Worm (Caenorhabditis elegans) whole organism, L4 larva: ENCODE measurements around the gene F35E12.6.

Experiments
- F10B5.3 ChIP-seq: sonication (generic microtip); optimal IDR thresholded peaks from 2 replicates; lab custom pipeline; 2016; ENCODE audit warnings: mild to moderate bottlenecking, missing genetic modification characterization, missing compliant biosample characterization
- F49E8.2 ChIP-seq: sonication (generic microtip); optimal IDR thresholded peaks from 2 replicates; lab custom pipeline; 2016; ENCODE audit warnings: missing compliant biosample characterization, mild to moderate bottlenecking, missing genetic modification characterization, borderline replicate concordance
- R02D3.7 ChIP-seq: fragments of 150-350 bp; sonication (generic microtip); optimal IDR thresholded peaks from 3 replicates; lab custom pipeline; 2014; ENCODE audit warnings: missing biosample characterization, missing genetic modification characterization
- T20F7.1 ChIP-seq: fragments of 200-800 bp; sonication (Bioruptor generic); optimal IDR thresholded peaks from 2 replicates; lab custom pipeline; 2018; ENCODE audit warnings: mild to moderate bottlenecking, missing genetic modification characterization, missing compliant biosample characterization
- T26A8.4 ChIP-seq: fragments of 200-800 bp; sonication (Bioruptor generic); IDR thresholded peaks from 2 replicates; pipeline ENCODE4 v1.3.6; 2022; ENCODE audit warnings: missing genetic modification characterization, missing compliant biosample characterization
- Y105C5A.15 ChIP-seq: fragments of 200-800 bp; sonication (Bioruptor generic); IDR thresholded peaks from 2 replicates; pipeline ENCODE4 v1.3.6; 2022; ENCODE audit warnings: missing genetic modification characterization, missing compliant biosample characterization
- ZK337.2 ChIP-seq: fragments of 200-800 bp; sonication (Bioruptor generic); IDR thresholded peaks from 2 replicates; pipeline ENCODE4 v1.3.6; 2022; ENCODE audit warnings: missing genetic modification reagents, missing genetic modification characterization, missing compliant biosample characterization
- aha-1 ChIP-seq: fragments of 150-350 bp; peaks from one replicate; lab custom pipeline; 2014; ENCODE audit warnings: missing biosample characterization, missing genetic modification characterization
- aly-2 ChIP-seq: sonication (generic microtip); optimal IDR thresholded peaks from 2 replicates; lab custom pipeline; 2018; ENCODE audit warnings: missing biosample characterization, missing genetic modification characterization
- daf-16 ChIP-seq, 3 experiments: sonication (generic microtip); optimal IDR thresholded peaks; 2 replicates each; lab custom pipeline; 2016 to 2017; ENCODE audit warnings: missing genetic modification characterization in 3 of 3, missing genetic modification reagents in 3 of 3, mild to moderate bottlenecking in 2 of 3, missing compliant biosample characterization in 2 of 3, missing biosample characterization in 1 of 3, moderate library complexity in 1 of 3
- dmd-6 ChIP-seq: fragments of 200-800 bp; sonication (Bioruptor generic); IDR thresholded peaks from 2 replicates; pipeline ENCODE4 v1.3.6; 2022; ENCODE audit warnings: missing genetic modification reagents, missing genetic modification characterization, missing compliant biosample characterization
- dve-1 ChIP-seq: sonication (generic microtip); optimal IDR thresholded peaks from 2 replicates; lab custom pipeline; 2017; ENCODE audit warnings: antibody characterized with exemption, mild to moderate bottlenecking, missing genetic modification characterization, missing compliant biosample characterization; ENCODE audit not compliant: insufficient read depth
- egl-43 ChIP-seq: fragments of 200-800 bp; sonication (Bioruptor generic); IDR thresholded peaks from 2 replicates; pipeline ENCODE4 v1.3.6; 2022; ENCODE audit warnings: missing genetic modification reagents, missing genetic modification characterization, missing compliant biosample characterization
- gei-8 ChIP-seq: fragments of 200-800 bp; sonication (Bioruptor generic); optimal IDR thresholded peaks from 2 replicates; lab custom pipeline; 2018; ENCODE audit warnings: mild to moderate bottlenecking, missing genetic modification characterization, missing compliant biosample characterization
- hif-1 ChIP-seq, 2 experiments: sonication (generic microtip); optimal IDR thresholded peaks; 2 replicates each; lab custom pipeline; 2016 to 2017; ENCODE audit warnings: missing compliant biosample characterization in 2 of 2, missing genetic modification characterization in 2 of 2, missing genetic modification reagents in 2 of 2, missing genotype in 2 of 2, mild to moderate bottlenecking in 1 of 2
- hlh-11 ChIP-seq: fragments of 200-800 bp; sonication (Bioruptor generic); optimal IDR thresholded peaks from 2 replicates; lab custom pipeline; 2018; ENCODE audit warnings: mild to moderate bottlenecking, missing genetic modification characterization, missing compliant biosample characterization
- hlh-30 ChIP-seq: sonication (generic microtip); optimal IDR thresholded peaks from 2 replicates; lab custom pipeline; 2017; ENCODE audit warnings: antibody characterized with exemption, mild to moderate bottlenecking, missing genetic modification characterization, missing compliant biosample characterization; ENCODE audit not compliant: insufficient read depth
- lin-1 ChIP-seq: fragments of 200-800 bp; sonication (Bioruptor generic); IDR thresholded peaks from 2 replicates; pipeline ENCODE4 v1.3.6; 2022; ENCODE audit warnings: missing genetic modification reagents, missing genetic modification characterization, missing compliant biosample characterization
- madf-9 ChIP-seq: fragments of 200-800 bp; sonication (Bioruptor generic); conservative IDR thresholded peaks from 2 replicates; pipeline ENCODE4 v1.3.6; 2022; ENCODE audit warnings: missing genetic modification reagents, missing genetic modification characterization, missing compliant biosample characterization
- nhr-10 ChIP-seq: fragments of 150-350 bp; optimal IDR thresholded peaks from 2 replicates; lab custom pipeline; 2014; ENCODE audit warnings: missing biosample characterization, missing genetic modification characterization
- nhr-102 ChIP-seq: sonication (generic microtip); optimal IDR thresholded peaks from 2 replicates; lab custom pipeline; 2016; ENCODE audit warnings: mild to moderate bottlenecking, missing genetic modification characterization, moderate library complexity, missing compliant biosample characterization
- nhr-28 ChIP-seq: fragments of 150-350 bp; optimal IDR thresholded peaks from 2 replicates; lab custom pipeline; 2014; ENCODE audit warnings: missing biosample characterization, missing genetic modification characterization
- nhr-41 ChIP-seq: fragments of 200-800 bp; sonication (Bioruptor generic); IDR thresholded peaks from 2 replicates; pipeline ENCODE4 v1.3.6; 2022; ENCODE audit warnings: missing genetic modification reagents, missing genetic modification characterization, missing compliant biosample characterization
- nhr-48 ChIP-seq: sonication (generic microtip); optimal IDR thresholded peaks from 2 replicates; lab custom pipeline; 2016; ENCODE audit warnings: mild to moderate bottlenecking, missing genetic modification characterization, missing compliant biosample characterization
- nhr-76 ChIP-seq: fragments of 150-350 bp; optimal IDR thresholded peaks from 2 replicates; lab custom pipeline; 2014; ENCODE audit warnings: missing biosample characterization, missing genetic modification characterization
- nhr-77 ChIP-seq: fragments of 150-350 bp; optimal IDR thresholded peaks from 2 replicates; lab custom pipeline; 2014; ENCODE audit warnings: missing biosample characterization, missing genetic modification characterization
- pqm-1 ChIP-seq: sonication (generic microtip); optimal IDR thresholded peaks from 2 replicates; lab custom pipeline; 2017; ENCODE audit warnings: missing biosample characterization, missing genetic modification characterization
- set-16 ChIP-seq: fragments of 200-800 bp; sonication (Bioruptor generic); IDR thresholded peaks from 2 replicates; pipeline ENCODE4 v1.3.6; 2022; ENCODE audit warnings: missing genetic modification reagents, missing genetic modification characterization, missing compliant biosample characterization
- spr-3 ChIP-seq: fragments of 200-800 bp; sonication (Bioruptor generic); optimal IDR thresholded peaks from 2 replicates; lab custom pipeline; 2018; ENCODE audit warnings: mild to moderate bottlenecking, missing genetic modification characterization, missing compliant biosample characterization
- unc-62 ChIP-seq, 3 experiments: fragments of 150-350 bp in 1 of 3; sonication (generic microtip); optimal IDR thresholded peaks in 2 of 3; peaks in 1 of 3; 1 replicate in 1 of 3; 2 replicates in 2 of 3; lab custom pipeline; 2014 to 2017; ENCODE audit warnings: missing biosample characterization in 3 of 3, missing genetic modification characterization in 3 of 3, missing genetic modification reagents in 3 of 3, missing genotype in 1 of 3
- zfp-2 ChIP-seq: sonication (generic microtip); optimal IDR thresholded peaks from 2 replicates; lab custom pipeline; 2016; ENCODE audit warnings: mild to moderate bottlenecking, missing genetic modification characterization, missing compliant biosample characterization
- zfp-3 ChIP-seq: fragments of 200-800 bp; sonication (Bioruptor generic); conservative IDR thresholded peaks from 2 replicates; pipeline ENCODE4 v1.3.6; 2022; ENCODE audit warnings: missing genetic modification reagents, missing genetic modification characterization, missing compliant biosample characterization

Gene F35E12.6

DNA sequence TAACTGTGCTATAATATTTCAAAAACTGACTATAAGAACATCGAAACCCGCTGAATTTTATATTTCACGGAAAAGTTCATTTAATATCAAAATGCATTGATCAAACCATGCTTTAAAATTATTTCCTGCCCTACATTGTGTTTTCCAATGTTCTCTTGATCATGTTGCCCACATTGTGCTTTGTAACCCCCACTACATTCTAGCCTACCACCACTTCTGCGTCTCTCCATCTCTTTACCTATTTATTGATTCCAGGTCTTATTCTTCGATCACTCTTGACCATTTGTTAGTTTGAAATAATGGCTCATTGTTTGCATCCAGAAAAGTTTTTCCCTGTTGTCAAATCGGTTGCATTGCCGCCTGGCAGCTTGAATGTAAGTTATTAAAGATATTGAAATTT lies 46.1 kb upstream of the F35E12.6 start, which contains the start of gene decr-1.1:
decr-1.1 (plus strand) TSS at position 210 of the 400 bp plus-strand sequence.
- no peak for TF ChIP-seq daf-16 (GFP tag; optimal IDR thresholded peaks at IDR 0.05; lab: Kevin White, UChicago)
- peak; percentile 74 for TF ChIP-seq daf-16 (tag; optimal IDR thresholded peaks at IDR 0.05; lab: Kevin White, UChicago)
- TF ChIP-seq aha-1 (tag; lab: Kevin White, UChicago), result peak; percentile 95
- no peak for TF ChIP-seq zfp-2
- no peak for TF ChIP-seq R02D3.7
- TF ChIP-seq T20F7.1, result peak; percentile 28
- peak; percentile 95 for TF ChIP-seq nhr-28
- TF ChIP-seq hlh-11, result peak; percentile 20
- peak; percentile 55 for TF ChIP-seq nhr-77 (tag; lab: Kevin White, UChicago)
- peak; percentile 23 for TF ChIP-seq hlh-30 (tag; lab: Kevin White, UChicago)
- peak; percentile 17 for TF ChIP-seq dve-1 (tag; lab: Kevin White, UChicago)
- peak; percentile 19 for TF ChIP-seq nhr-10 (tag; lab: Kevin White, UChicago)
- TF ChIP-seq F10B5.3 (tag; lab: Kevin White, UChicago), result no peak
- TF ChIP-seq pqm-1 (tag; lab: Kevin White, UChicago), result peak; percentile 12
- peak; percentile 56 for TF ChIP-seq dmd-6 (GFP tag; lab: Robert Waterston, UW)

DNA sequence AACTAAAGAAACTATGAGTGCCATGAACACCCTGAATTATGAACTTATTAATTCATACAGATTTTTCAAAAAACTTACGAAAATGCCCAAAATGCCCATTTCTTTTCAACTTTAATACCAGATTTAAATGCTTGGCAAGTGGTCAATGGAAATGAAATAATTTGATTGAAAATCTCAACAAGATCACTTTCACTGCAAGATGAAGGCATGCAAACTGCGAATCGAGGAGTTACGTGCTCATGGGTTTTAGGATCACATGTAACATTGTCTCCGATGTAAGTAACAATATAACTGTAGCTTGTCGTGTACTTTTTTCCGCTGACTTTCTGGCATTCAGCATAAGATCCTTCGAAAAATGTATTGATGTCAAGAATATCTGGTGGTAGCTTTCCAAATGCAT lies 44.9 kb upstream of the F35E12.6 start:
- TF ChIP-seq spr-3 (GFP tag; lab: Kevin White, UChicago) (no peak), nhr-41 (GFP tag; lab: Robert Waterston, UW) (no peak), F49E8.2 (tag; lab: Kevin White, UChicago) (no peak), hif-1 (tag; optimal IDR thresholded peaks at IDR 0.05; lab: Kevin White, UChicago) (no peak), unc-62 (GFP tag; optimal IDR thresholded peaks at IDR 0.05 in 1 of 2; lab: Kevin White, UChicago) (peak in 1 of 2 experiments; percentile 97), unc-62 (tag; optimal IDR thresholded peaks at IDR 0.05; lab: Kevin White, UChicago) (no peak), zfp-3 (GFP tag; lab: Robert Waterston, UW) (no peak), egl-43 (no peak)

DNA sequence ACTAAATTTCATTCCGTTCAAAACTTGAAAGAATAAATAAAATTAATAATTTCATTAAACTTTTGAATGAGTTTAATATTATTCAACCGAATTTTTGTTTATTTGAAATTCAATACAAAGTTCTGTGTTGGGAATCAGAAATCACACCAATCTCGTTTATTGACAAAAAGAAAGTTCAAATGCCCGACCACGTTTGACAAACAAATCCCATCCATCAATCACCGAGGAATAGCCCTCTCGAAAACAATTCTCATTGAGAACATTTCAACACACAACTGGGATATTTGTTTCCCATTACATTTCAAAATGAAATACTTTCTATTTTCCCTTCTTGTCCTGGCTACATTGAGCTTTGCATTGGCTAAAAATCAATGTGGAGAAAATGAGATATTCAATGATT lies 41.8 kb upstream of the F35E12.6 start, which contains the start of gene F53C11.9:
F53C11.9 (plus strand) TSS at position 159 of the 400 bp plus-strand sequence.
- no peak for TF ChIP-seq aly-2 (tag; lab: Kevin White, UChicago)
- TF ChIP-seq gei-8 (GFP tag; lab: Kevin White, UChicago), result no peak
- TF ChIP-seq nhr-28, result no peak
- TF ChIP-seq ZK337.2 (GFP tag; lab: Robert Waterston, UW), result no peak
- no peak for TF ChIP-seq nhr-102
- TF ChIP-seq daf-16 (GFP tag; optimal IDR thresholded peaks at IDR 0.05; lab: Kevin White, UChicago), result peak in 1 of 2 experiments; percentile 70
- no peak for TF ChIP-seq daf-16 (tag; optimal IDR thresholded peaks at IDR 0.05; lab: Kevin White, UChicago)
- no peak for TF ChIP-seq Y105C5A.15 (GFP tag; lab: Robert Waterston, UW)
- TF ChIP-seq unc-62 (GFP tag; optimal IDR thresholded peaks at IDR 0.05 in 1 of 2; lab: Kevin White, UChicago), result peak in 1 of 2 experiments; percentile 85
- no peak for TF ChIP-seq unc-62 (tag; optimal IDR thresholded peaks at IDR 0.05; lab: Kevin White, UChicago)
- TF ChIP-seq madf-9 (GFP tag; lab: Robert Waterston, UW), result no peak
- TF ChIP-seq nhr-76 (tag; lab: Kevin White, UChicago), result no peak
- TF ChIP-seq nhr-48 (tag; lab: Kevin White, UChicago), result no peak
- no peak for TF ChIP-seq lin-1 (GFP tag; lab: Robert Waterston, UW)

DNA sequence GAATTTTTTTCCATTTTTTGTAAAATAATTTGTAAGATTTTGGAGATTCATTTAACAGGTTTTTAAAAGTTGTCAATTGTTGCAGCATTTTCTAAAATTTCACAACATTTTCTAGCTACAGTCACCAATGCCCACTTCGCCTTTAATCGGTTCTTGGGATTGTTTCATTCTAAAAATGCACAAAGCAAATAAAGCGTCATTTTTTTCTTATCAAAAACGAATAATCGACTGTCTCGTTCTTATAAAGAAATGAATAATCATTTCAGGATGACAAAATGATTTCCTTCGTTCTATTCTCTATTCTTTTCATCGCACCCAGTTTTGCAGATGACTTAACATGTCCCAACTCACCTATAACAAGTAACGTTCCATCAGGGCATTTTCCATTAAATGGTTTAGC lies 39.5 kb upstream of the F35E12.6 start, which contains the start of gene F53C11.1:
F53C11.1 (plus strand) TSS at position 268 of the 400 bp plus-strand sequence.
- TF ChIP-seq T26A8.4 (GFP tag; lab: Robert Waterston, UW) (no peak), pqm-1 (tag; lab: Kevin White, UChicago) (peak; percentile 7), nhr-28 (peak; percentile 19), aha-1 (tag; lab: Kevin White, UChicago) (peak; percentile 77), dmd-6 (GFP tag; lab: Robert Waterston, UW) (peak; percentile 34; the same call in 1 of the 2 replicates), set-16 (GFP tag; lab: Robert Waterston, UW) (no peak), unc-62 (GFP tag; optimal IDR thresholded peaks at IDR 0.05 in 1 of 2; lab: Kevin White, UChicago) (peak in 1 of 2 experiments; percentile 19), unc-62 (tag; optimal IDR thresholded peaks at IDR 0.05; lab: Kevin White, UChicago) (no peak)
